Worm (Caenorhabditis elegans): ENCODE measurements around the gene H38K22.7.

The H38K22.7 gene

DNA sequence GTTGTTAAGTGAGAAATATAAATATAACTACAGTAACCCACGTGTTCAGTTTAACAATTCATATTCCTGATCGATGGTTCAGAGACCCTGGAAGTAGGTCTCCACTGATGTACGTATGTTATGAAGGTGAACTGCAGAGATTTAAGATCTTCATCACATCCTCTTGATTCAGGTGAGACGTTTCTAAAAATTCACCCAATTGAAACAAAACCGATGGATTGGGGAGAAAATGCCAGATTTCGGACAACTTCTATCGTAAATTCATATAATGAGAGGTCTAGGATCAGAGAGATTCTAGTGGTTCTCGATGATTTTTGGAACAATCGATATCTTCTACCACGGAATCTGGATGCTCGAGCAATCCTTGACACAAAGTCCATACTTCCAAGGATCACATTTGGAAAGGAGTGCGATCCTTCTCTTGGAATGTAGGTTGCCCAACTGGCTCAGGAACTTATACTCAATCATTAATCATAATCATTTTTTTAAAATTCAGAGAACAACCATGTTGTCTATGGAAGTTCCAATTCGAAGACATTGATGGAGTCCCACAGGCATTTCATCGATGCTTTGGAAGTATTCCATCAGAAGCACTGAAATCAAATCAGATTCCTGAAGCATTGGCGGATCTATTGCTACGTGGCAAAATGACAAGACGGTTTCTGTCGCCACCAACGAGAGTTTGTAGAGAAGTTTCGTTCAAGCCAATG lies 27.2 kb upstream of the H38K22.7 start, which contains the start of the genes nth-1 and R10E4.7:
nth-1 (minus strand) TSS at position 101 of the 710 bp plus-strand sequence.
R10E4.7 (plus strand) TSS at position 660 of the 710 bp plus-strand sequence.
- no peak for TF ChIP-seq sea-1 (GFP tag; conservative IDR thresholded peaks at IDR 0.05)

DNA sequence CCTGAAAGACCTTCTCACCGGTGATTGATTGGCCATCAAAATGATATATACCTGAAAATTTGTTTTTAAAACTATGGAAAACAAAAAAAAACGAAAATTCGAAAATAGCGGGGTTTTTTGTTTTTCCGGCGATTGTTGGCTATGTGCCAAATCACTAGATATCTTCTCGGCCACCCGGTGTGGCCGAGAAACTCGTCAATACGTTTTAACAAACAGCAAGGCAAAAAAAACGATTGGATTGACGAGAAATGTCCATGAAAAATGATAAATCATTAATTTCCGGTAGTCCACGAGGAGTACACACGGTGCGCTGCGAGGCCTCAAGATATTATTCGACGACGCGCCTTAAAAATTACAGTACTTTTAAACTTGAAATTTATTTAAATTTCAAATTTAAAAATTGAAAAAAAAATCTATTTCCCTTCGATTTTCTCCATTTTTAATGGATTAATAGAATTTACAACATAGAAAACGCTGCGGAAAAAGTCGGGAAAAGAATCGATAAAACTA lies 20.5 kb upstream of the H38K22.7 start, which contains the start of gene R10E4.11:
R10E4.11 (minus strand) TSS at position 51 of the 510 bp plus-strand sequence.
- no peak for TF ChIP-seq ets-7 (tag; optimal IDR thresholded peaks at IDR 0.05)
- TF ChIP-seq tbx-37 (GFP tag; conservative IDR thresholded peaks at IDR 0.05), result no peak
- no peak for TF ChIP-seq hnd-1 (tag; optimal IDR thresholded peaks at IDR 0.05)
- TF ChIP-seq ceh-36 (tag; optimal IDR thresholded peaks at IDR 0.05), result no peak
- TF ChIP-seq sea-1 (GFP tag; conservative IDR thresholded peaks at IDR 0.05), result no peak
- no peak for TF ChIP-seq flt-1 (GFP tag; IDR thresholded peaks at IDR 0.05)
- no peak for TF ChIP-seq hmg-4 (GFP tag; optimal IDR thresholded peaks at IDR 0.05)
- TF ChIP-seq ceh-13 (GFP tag; optimal IDR thresholded peaks at IDR 0.05), result no peak
- no peak for TF ChIP-seq F13C5.2 (tag; optimal IDR thresholded peaks at IDR 0.05)

DNA sequence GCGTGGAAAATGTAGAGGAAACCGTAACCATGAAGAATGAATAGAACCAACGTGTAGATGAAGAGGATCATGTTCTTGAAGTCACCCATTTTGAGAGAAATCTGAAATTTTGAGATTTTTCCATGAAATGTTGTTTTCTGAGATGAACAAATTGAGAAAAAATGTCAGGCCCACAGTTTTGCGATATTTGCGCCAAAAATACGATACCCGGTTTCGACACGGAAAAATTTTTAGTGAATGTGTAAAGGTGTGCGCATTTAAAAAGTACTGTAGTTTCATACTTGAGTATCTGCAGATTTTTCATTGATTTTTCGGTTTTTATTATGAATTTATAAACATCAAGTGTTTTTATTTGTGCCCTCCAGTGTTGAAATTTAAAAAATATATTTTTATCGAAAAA lies 19.2 kb upstream of the H38K22.7 start, which contains the start of gene R10E4.9:
R10E4.9 (minus strand) TSS at position 101 of the 400 bp plus-strand sequence.
- TF ChIP-seq hnd-1 (tag; optimal IDR thresholded peaks at IDR 0.05), result no peak
- no peak for TF ChIP-seq B0310.2 (tag; optimal IDR thresholded peaks at IDR 0.05)
- TF ChIP-seq flt-1 (GFP tag; IDR thresholded peaks at IDR 0.05), result no peak
- TF ChIP-seq tbx-37 (GFP tag; conservative IDR thresholded peaks at IDR 0.05), result no peak
- no peak for TF ChIP-seq F13C5.2 (tag; optimal IDR thresholded peaks at IDR 0.05)
- TF ChIP-seq scrt-1 (GFP tag; IDR thresholded peaks at IDR 0.05), result no peak
- TF ChIP-seq ets-7 (tag; optimal IDR thresholded peaks at IDR 0.05), result no peak
- TF ChIP-seq aly-1 (tag; optimal IDR thresholded peaks at IDR 0.05), result no peak
- no peak for TF ChIP-seq ceh-13 (GFP tag; optimal IDR thresholded peaks at IDR 0.05)
- no peak for TF ChIP-seq pes-1 (GFP tag; IDR thresholded peaks at IDR 0.05)

DNA sequence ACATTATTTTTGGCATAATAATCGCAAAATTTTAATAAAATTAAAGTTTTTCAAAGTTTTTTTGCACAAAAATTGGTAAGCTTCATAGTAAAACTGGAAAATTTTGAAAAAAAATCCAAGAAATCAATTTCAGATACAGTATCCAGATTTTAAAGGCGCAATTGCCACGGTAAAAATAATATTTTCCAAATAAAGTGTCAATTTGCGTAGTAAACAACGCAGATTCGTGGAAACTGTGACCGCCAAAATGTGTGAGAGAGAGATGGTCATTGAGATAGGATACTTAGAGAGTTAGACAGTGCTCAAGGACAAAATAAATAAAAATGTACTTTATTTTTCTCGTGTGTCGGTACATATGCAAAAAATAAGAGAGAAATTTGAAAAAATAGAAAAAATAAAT lies 18.7 kb upstream of the H38K22.7 start:
- TF ChIP-seq aly-1 (tag; optimal IDR thresholded peaks at IDR 0.05) (no peak), tbx-37 (GFP tag; conservative IDR thresholded peaks at IDR 0.05) (no peak), ceh-36 (tag; optimal IDR thresholded peaks at IDR 0.05) (no peak), pes-1 (GFP tag; IDR thresholded peaks at IDR 0.05) (no peak)

DNA sequence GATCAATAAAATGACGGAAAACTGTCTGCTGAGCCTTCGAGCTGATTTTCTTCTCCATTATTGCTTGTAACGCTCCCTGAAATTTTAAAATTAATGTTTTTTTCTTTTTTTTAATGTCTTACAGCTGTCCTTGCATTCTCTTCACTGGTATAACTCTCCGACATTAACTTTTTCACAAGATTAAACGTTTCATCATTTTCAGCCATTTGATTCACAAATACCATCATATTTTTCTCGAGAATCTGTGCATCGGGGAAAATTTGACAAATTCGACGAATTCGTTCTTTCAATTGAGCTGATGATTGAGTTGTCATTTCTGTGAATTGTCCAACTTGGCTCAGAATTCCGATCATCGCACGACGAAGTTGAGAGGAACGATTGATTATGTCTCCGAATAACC lies 12.2 kb upstream of the H38K22.7 start:
- no peak for TF ChIP-seq hnd-1 (tag; optimal IDR thresholded peaks at IDR 0.05)
- TF ChIP-seq F13C5.2 (tag; optimal IDR thresholded peaks at IDR 0.05), result no peak
- TF ChIP-seq tra-4 (tag; optimal IDR thresholded peaks at IDR 0.05), result no peak
- no peak for TF ChIP-seq hmg-4 (GFP tag; optimal IDR thresholded peaks at IDR 0.05)
- no peak for TF ChIP-seq aly-1 (tag; optimal IDR thresholded peaks at IDR 0.05)
- TF ChIP-seq B0310.2 (tag; optimal IDR thresholded peaks at IDR 0.05), result no peak
- TF ChIP-seq pes-1 (GFP tag; IDR thresholded peaks at IDR 0.05), result no peak
- no peak for TF ChIP-seq ets-7 (tag; optimal IDR thresholded peaks at IDR 0.05)
- no peak for TF ChIP-seq hmbx-1 (tag; optimal IDR thresholded peaks at IDR 0.05)
- no peak for TF ChIP-seq tbx-37 (GFP tag; conservative IDR thresholded peaks at IDR 0.05)
- no peak for TF ChIP-seq tbx-11 (GFP tag; IDR thresholded peaks at IDR 0.05)
- no peak for TF ChIP-seq sea-1 (GFP tag; conservative IDR thresholded peaks at IDR 0.05)
- TF ChIP-seq ama-1 (optimal IDR thresholded peaks at IDR 0.05), result no peak
- no peak for TF ChIP-seq ceh-36 (tag; optimal IDR thresholded peaks at IDR 0.05)
- TF ChIP-seq flt-1 (GFP tag; IDR thresholded peaks at IDR 0.05), result no peak
- TF ChIP-seq ceh-13 (GFP tag; optimal IDR thresholded peaks at IDR 0.05), result no peak

DNA sequence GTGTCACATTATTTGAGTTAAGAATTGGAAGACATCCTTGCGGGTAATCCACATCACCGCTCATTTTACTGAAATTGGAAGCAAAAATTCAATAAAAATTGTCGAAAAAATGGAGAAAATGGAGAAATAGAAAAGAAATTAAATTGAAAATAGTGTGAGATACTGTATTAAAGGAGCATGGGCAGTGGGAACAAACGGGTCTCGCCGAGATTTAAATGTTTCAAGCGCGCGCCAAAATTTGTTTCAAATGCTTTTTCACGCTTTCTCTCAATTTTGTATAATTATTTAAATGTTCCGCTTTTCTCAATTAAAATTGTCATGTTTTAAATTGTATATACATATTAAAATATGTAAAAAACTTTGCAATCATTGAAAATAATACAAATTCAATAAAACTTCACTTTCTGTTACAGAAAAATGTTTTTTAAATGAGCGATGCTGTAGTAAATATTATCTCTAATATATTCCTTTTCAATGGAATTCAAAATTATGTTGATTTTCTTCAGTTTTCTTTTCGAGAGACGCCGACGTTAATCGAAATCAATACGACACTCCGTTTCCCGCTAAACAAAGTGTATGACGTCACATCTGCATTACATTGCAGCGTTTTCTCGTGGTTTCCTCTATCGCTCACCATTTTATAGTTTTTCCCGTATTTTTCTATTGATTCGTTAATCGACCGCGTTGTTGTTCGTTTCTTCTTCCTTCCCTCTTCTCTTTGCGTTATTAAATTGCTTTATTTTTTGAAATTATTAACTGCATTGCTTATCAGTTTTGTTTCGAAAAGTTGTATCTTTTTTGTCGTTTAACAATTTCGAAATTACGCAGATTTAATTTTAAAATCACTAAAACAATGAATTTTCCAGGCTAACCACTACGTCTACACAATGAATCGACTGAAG lies 8.2 kb upstream of the H38K22.7 start, which contains the start of the genes evl-14 and dcn-1:
evl-14 (minus strand) TSS at position 68 of the 902 bp plus-strand sequence.
dcn-1 (plus strand) TSS at position 852 of the 902 bp plus-strand sequence.
- TF ChIP-seq tbx-37 (GFP tag; conservative IDR thresholded peaks at IDR 0.05), result no peak
- no peak for TF ChIP-seq pes-1 (GFP tag; IDR thresholded peaks at IDR 0.05)
- no peak for TF ChIP-seq F13C5.2 (tag; optimal IDR thresholded peaks at IDR 0.05)
- TF ChIP-seq flt-1 (GFP tag; IDR thresholded peaks at IDR 0.05), result no peak
- TF ChIP-seq sea-1 (GFP tag; conservative IDR thresholded peaks at IDR 0.05), result no peak
- TF ChIP-seq B0310.2 (tag; optimal IDR thresholded peaks at IDR 0.05), result no peak
- TF ChIP-seq hnd-1 (tag; optimal IDR thresholded peaks at IDR 0.05), result no peak
- TF ChIP-seq aly-1 (tag; optimal IDR thresholded peaks at IDR 0.05), result no peak
- no peak for TF ChIP-seq scrt-1 (GFP tag; IDR thresholded peaks at IDR 0.05)
- no peak for TF ChIP-seq tra-4 (tag; optimal IDR thresholded peaks at IDR 0.05)
- TF ChIP-seq ets-7 (tag; optimal IDR thresholded peaks at IDR 0.05), result no peak
- TF ChIP-seq tbx-11 (GFP tag; IDR thresholded peaks at IDR 0.05), result no peak
- TF ChIP-seq hmbx-1 (tag; optimal IDR thresholded peaks at IDR 0.05), result no peak
- no peak for TF ChIP-seq ama-1 (optimal IDR thresholded peaks at IDR 0.05)
- TF ChIP-seq hmg-4 (GFP tag; optimal IDR thresholded peaks at IDR 0.05), result no peak
- TF ChIP-seq ceh-13 (GFP tag; optimal IDR thresholded peaks at IDR 0.05), result no peak
- no peak for TF ChIP-seq ceh-36 (tag; optimal IDR thresholded peaks at IDR 0.05)

DNA sequence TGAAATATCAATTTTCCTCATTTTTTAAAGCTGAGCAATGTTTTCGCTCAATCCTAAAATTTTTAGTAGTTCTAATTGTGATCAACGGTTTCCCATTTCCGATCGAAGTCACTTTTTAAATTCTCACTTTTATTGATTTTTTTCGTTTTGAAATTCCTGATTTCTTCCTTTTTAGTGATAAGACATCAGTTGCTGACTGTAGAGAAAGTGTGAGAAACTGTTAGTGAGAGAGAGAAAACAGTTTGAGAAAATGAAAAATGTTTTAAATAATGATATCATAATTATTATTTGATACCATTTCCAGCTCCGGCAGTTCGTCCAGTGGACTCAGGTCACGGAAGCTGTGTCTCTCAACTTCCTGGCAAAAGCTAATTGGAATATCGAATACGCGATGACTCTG lies 7.0 kb upstream of the H38K22.7 start:
- TF ChIP-seq ets-7 (tag; optimal IDR thresholded peaks at IDR 0.05), result no peak
- no peak for TF ChIP-seq F13C5.2 (tag; optimal IDR thresholded peaks at IDR 0.05)
- no peak for TF ChIP-seq tbx-11 (GFP tag; IDR thresholded peaks at IDR 0.05)
- TF ChIP-seq aly-1 (tag; optimal IDR thresholded peaks at IDR 0.05), result no peak
- no peak for TF ChIP-seq ceh-13 (GFP tag; optimal IDR thresholded peaks at IDR 0.05)
- TF ChIP-seq sea-1 (GFP tag; conservative IDR thresholded peaks at IDR 0.05), result no peak
- TF ChIP-seq tra-4 (tag; optimal IDR thresholded peaks at IDR 0.05), result no peak
- TF ChIP-seq hmg-4 (GFP tag; optimal IDR thresholded peaks at IDR 0.05), result no peak
- TF ChIP-seq hnd-1 (tag; optimal IDR thresholded peaks at IDR 0.05), result no peak
- no peak for TF ChIP-seq flt-1 (GFP tag; IDR thresholded peaks at IDR 0.05)
- no peak for TF ChIP-seq ceh-36 (tag; optimal IDR thresholded peaks at IDR 0.05)
- TF ChIP-seq hmbx-1 (tag; optimal IDR thresholded peaks at IDR 0.05), result no peak
- no peak for TF ChIP-seq ama-1 (optimal IDR thresholded peaks at IDR 0.05)

Measured in whole organism, early embryonic.